Worm (Caenorhabditis elegans) whole organism, young adult: ENCODE data around the gene str-204.

ENCODE experiments used
- attf-3 ChIP-seq: fragments of 200-800 bp; sonication (Bioruptor generic); conservative IDR thresholded peaks from 2 replicates; pipeline ENCODE4 v1.3.6; 2022; ENCODE audit warnings: missing genetic modification reagents, missing genetic modification characterization, missing compliant biosample characterization
- dpl-1 ChIP-seq: fragments of 150-350 bp; optimal IDR thresholded peaks from 2 replicates; lab custom pipeline; 2014; ENCODE audit warnings: missing biosample characterization, missing genetic modification reagents, missing genetic modification characterization
- sea-2 ChIP-seq: fragments of 200-800 bp; sonication (Bioruptor generic); IDR thresholded peaks from 2 replicates; pipeline ENCODE4 v1.3.6; 2022; ENCODE audit warnings: missing genetic modification characterization, missing compliant biosample characterization
- snpc-3.4 ChIP-seq: sonication (generic microtip); optimal IDR thresholded peaks from 2 replicates; lab custom pipeline; 2017; ENCODE audit warnings: missing genetic modification characterization, mild to moderate bottlenecking, missing compliant biosample characterization, antibody characterized with exemption, moderate library complexity, missing genotype, missing genetic modification reagents
- snpc-4 ChIP-seq, 5 experiments: fragments of 150-350 bp in 1 of 5; sonication (generic microtip) in 4 of 5; optimal IDR thresholded peaks; 2 replicates each; lab custom pipeline; 2014 to 2018; ENCODE audit warnings: missing genetic modification characterization in 5 of 5, missing biosample characterization in 3 of 5, antibody characterized with exemption in 2 of 5, mild to moderate bottlenecking in 2 of 5, missing compliant biosample characterization in 2 of 5, missing genotype in 2 of 5, moderate library complexity in 2 of 5, missing genetic modification reagents in 1 of 5
- ztf-3 ChIP-seq: fragments of 200-800 bp; sonication (Bioruptor generic); optimal IDR thresholded peaks from 2 replicates; lab custom pipeline; 2018; ENCODE audit warnings: mild to moderate bottlenecking, missing genetic modification characterization, missing compliant biosample characterization

- TF ChIP-seq dpl-1 (GFP tag; lab: Kevin White, UChicago), result no peak
- TF ChIP-seq snpc-3.4 (tag; lab: Kevin White, UChicago), result no peak
- no peak for TF ChIP-seq snpc-4 (GFP tag; optimal IDR thresholded peaks at IDR 0.05; lab: Kevin White, UChicago)
- no peak for TF ChIP-seq snpc-4 (tag; optimal IDR thresholded peaks at IDR 0.05; lab: Kevin White, UChicago)
- no peak for TF ChIP-seq attf-3 (GFP tag; lab: Robert Waterston, UW)
- no peak for TF ChIP-seq ztf-3 (GFP tag; lab: Kevin White, UChicago)
- no peak for TF ChIP-seq sea-2 (GFP tag; lab: Robert Waterston, UW)
These were observed 8.9 kb upstream of the str-204 start, which contains the start of gene F10D2.8 for ce11 chrV:7150570-7150969.
